Fruit fly (Drosophila melanogaster): ENCODE measurements around the gene CG42337.

DNA sequence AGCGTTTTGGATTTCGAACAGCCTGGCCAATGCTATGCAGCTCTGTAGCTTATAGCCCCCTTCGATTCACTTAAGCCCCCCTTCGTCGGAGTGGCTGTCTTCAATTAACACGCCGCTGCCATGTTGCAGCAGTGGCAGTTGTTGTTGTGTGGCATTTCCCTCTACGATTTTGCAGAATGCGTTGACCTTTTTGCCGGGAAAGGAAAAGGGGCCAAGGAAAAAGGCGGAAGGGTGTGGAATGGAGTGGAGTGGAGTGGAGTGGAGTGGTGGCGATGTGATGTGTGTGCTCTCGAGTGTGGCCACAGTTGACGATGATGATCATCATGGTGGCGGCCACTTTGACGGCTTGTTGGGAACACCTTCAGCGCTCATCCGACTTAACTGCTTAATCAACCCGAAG is 45.2 kb upstream of the CG42337 start:
- TF ChIP-seq Dll (optimal IDR thresholded peaks at IDR 0.05) = no peak
- TF ChIP-seq usp (GFP tag; optimal IDR thresholded peaks at IDR 0.05) = no peak

All from whole organism.